Worm (Caenorhabditis elegans) whole organism, L4/young adult: ENCODE data around the gene dlst-1.

Experiments used
- dao-5 ChIP-seq: sonication (generic microtip); optimal IDR thresholded peaks from 2 replicates; lab custom pipeline; 2016; ENCODE audit warnings: missing genotype, missing genetic modification characterization, moderate library complexity, missing compliant biosample characterization
- him-1 ChIP-seq: sonication (generic microtip); optimal IDR thresholded peaks from 2 replicates; lab custom pipeline; 2016; ENCODE audit warnings: missing genotype, missing genetic modification reagents, missing genetic modification characterization, missing compliant biosample characterization

ce11 chrV:6683740-6684139, 25.2 kb downstream of the dlst-1 start:
- no peak for TF ChIP-seq dao-5 (tag; lab: Kevin White, UChicago)
- no peak for TF ChIP-seq him-1
